Fruit fly (Drosophila melanogaster): ENCODE measurements around the gene CG1529.
A peak's percentile ranks its signal among the peaks of the same experiment; 100 is the strongest.

The CG1529 gene

DNA sequence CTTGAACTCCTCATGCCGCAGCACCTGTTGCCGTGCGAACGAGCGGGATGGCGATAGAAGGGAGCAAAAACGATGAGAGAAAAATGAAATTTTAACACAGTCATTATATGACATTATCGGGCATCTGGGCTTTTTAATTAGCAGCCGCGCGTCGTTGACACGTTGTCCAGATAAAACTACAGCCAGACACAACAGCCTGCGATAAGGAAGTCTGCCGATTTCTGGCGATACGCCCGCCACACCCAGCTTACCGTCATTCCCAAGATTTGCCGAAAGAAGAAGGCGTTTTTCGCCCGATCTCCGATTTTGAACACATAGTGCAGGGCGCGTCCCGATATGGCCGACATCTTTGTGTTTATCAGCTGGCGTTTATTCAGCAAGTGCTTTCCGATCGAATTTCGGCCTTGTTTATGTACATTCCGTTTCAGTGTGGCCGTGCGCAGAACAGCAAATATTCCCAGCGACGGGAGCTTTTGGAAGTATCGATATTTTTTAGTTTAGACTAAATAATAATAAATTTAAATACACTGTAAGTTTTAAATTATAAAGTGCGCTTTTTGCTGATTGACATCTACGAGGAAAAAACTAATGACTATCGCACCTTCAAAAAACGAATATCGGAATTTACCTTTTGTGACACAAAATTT lies 3.7 kb downstream of the CG1529 start, which contains the start of gene CG1532 (continued):
- TF ChIP-seq CG9797 (GFP tag; optimal IDR thresholded peaks at IDR 0.05) (peak; percentile 65), CG7271 (tag; optimal IDR thresholded peaks at IDR 0.05) (no peak), Doc2 (GFP tag; IDR thresholded peaks at IDR 0.05) (no peak), Ets97D (GFP tag; optimal IDR thresholded peaks at IDR 0.05) (peak; percentile 18), CG17802 (tag; optimal IDR thresholded peaks at IDR 0.05) (no peak), CG18476 (GFP tag; optimal IDR thresholded peaks at IDR 0.05) (peak; percentile 3), Scr (GFP tag; IDR thresholded peaks at IDR 0.05; ENCODE audit: partially characterized antibody) (peak; percentile 56), BEAF-32 (GFP tag; optimal IDR thresholded peaks at IDR 0.05) (peak; percentile 72), Deaf1 (tag; optimal IDR thresholded peaks at IDR 0.05) (peak; percentile 49), Lhr (GFP tag; optimal IDR thresholded peaks at IDR 0.05) (peak; percentile 15), jumu (GFP tag; optimal IDR thresholded peaks at IDR 0.05) (peak; percentile 4), Dbx (GFP tag; IDR thresholded peaks at IDR 0.05) (0 out of 3 replicates have a peak, but pooled peaks have one; percentile 37), sug (tag; optimal IDR thresholded peaks at IDR 0.05) (peak; percentile 54), HmgZ (tag; optimal IDR thresholded peaks at IDR 0.05) (peak; percentile 51), ems (GFP tag; optimal IDR thresholded peaks at IDR 0.05) (no peak), lab (GFP tag; optimal IDR thresholded peaks at IDR 0.05) (peak; percentile 43), phol (tag; optimal IDR thresholded peaks at IDR 0.05) (peak; percentile 4), CTCF (GFP tag; optimal IDR thresholded peaks at IDR 0.05) (peak; percentile 1), danr (GFP tag; IDR thresholded peaks at IDR 0.05) (no peak), hkb (optimal IDR thresholded peaks at IDR 0.05) (no peak), hkb (GFP tag; IDR thresholded peaks at IDR 0.05) (0 out of 2 replicates have a peak, but pooled peaks have one; percentile 13), NC2β (GFP tag; optimal IDR thresholded peaks at IDR 0.05) (no peak), CG31441 (GFP tag; IDR thresholded peaks at IDR 0.05) (peak; percentile 38; the same call in 1 of the 2 replicates), CG34376 (GFP tag; optimal IDR thresholded peaks at IDR 0.05) (peak; percentile 35), zf30C (GFP tag; optimal IDR thresholded peaks at IDR 0.05) (peak; percentile 64), so (GFP tag; IDR thresholded peaks at IDR 0.05) (0 out of 3 replicates have a peak, but pooled peaks have one; percentile 15), CG4328 (GFP tag; optimal IDR thresholded peaks at IDR 0.05) (peak; percentile 1), gfzf (GFP tag; optimal IDR thresholded peaks at IDR 0.05) (peak; percentile 65), CG13287 (GFP tag; IDR thresholded peaks at IDR 0.05; ENCODE audit: partially characterized antibody) (peak; percentile 73), MTF-1 (GFP tag; optimal IDR thresholded peaks at IDR 0.05; ENCODE audit: borderline replicate concordance) (peak; percentile 14), Bgb (GFP tag; IDR thresholded peaks at IDR 0.05; ENCODE audit: partially characterized antibody) (peak; percentile 43; the same call in 1 of the 2 replicates), Dp (GFP tag; optimal IDR thresholded peaks at IDR 0.05) (peak; percentile 30), CG12391 (tag; optimal IDR thresholded peaks at IDR 0.05) (peak; percentile 5), Six4 (GFP tag; optimal IDR thresholded peaks at IDR 0.05) (peak; percentile 20), CG11456 (GFP tag; IDR thresholded peaks at IDR 0.05) (0 out of 3 replicates have a peak, but pooled peaks have one; percentile 8), YL-1 (GFP tag; optimal IDR thresholded peaks at IDR 0.05) (peak; percentile 26), Dll (GFP tag; IDR thresholded peaks at IDR 0.05; ENCODE audit: partially characterized antibody) (peak; percentile 68), D19A (tag; optimal IDR thresholded peaks at IDR 0.05) (peak; percentile 8), pita (GFP tag; optimal IDR thresholded peaks at IDR 0.05) (no peak), Hmr (GFP tag; optimal IDR thresholded peaks at IDR 0.05) (peak; percentile 17)

DNA sequence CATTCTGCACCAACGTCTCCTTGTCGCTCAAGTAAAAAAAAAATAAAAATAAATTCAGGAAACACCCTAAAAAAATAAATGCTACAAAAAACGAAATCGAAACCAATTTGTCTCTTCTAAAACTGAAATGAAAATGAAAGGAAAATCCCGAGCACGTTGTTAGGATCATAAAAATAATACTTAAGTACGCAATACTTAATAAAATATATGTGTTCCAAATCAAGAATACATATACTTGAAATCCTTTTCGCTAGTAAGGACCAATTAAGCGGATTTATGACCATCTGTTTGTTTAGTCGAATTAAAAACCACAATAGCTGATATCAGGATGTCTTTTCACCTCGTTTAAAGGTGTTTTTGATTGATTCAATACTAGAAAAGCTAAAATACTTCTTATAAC lies 6.0 kb downstream of the CG1529 start, which contains the start of gene r-cup:
Gene r-cup (minus strand): TSS at position 101 of the 400 bp plus-strand sequence.
- TF ChIP-seq ftz-f1 (GFP tag; optimal IDR thresholded peaks at IDR 0.05) = no peak
- TF ChIP-seq CG6254 (GFP tag; optimal IDR thresholded peaks at IDR 0.05) = no peak
- TF ChIP-seq tup (GFP tag; optimal IDR thresholded peaks at IDR 0.05) = no peak
- no peak for TF ChIP-seq wor (GFP tag; IDR thresholded peaks at IDR 0.05)
- TF ChIP-seq zf30C (GFP tag; optimal IDR thresholded peaks at IDR 0.05) = no peak
- no peak for TF ChIP-seq CG8281 (tag; optimal IDR thresholded peaks at IDR 0.05)
- TF ChIP-seq B-H1 (GFP tag; IDR thresholded peaks at IDR 0.05) = no peak
- no peak for TF ChIP-seq CG6654 (GFP tag; optimal IDR thresholded peaks at IDR 0.05)
- TF ChIP-seq CG3995 (GFP tag; optimal IDR thresholded peaks at IDR 0.05) = no peak
- no peak for TF ChIP-seq ssp (GFP tag; IDR thresholded peaks at IDR 0.05)
- no peak for TF ChIP-seq gfzf (GFP tag; optimal IDR thresholded peaks at IDR 0.05)
- no peak for TF ChIP-seq CG7963 (GFP tag; IDR thresholded peaks at IDR 0.05; ENCODE audit: partially characterized antibody)
- no peak for TF ChIP-seq Dfd (GFP tag; optimal IDR thresholded peaks at IDR 0.05)

Data from whole organism, embryonic.